Worm (Caenorhabditis elegans): ENCODE data around the gene grp-1.
A peak's percentile ranks its signal among the peaks of the same experiment; 100 is the strongest.

grp-1 gene

ce11 chrIII:8132496-8132895, 47.0 kb downstream of the grp-1 start:
- TF ChIP-seq nhr-2 (tag; optimal IDR thresholded peaks at IDR 0.05) (peak; percentile 78), unc-120 (tag; optimal IDR thresholded peaks at IDR 0.05; ENCODE audit: poor library complexity, severe bottlenecking) (no peak), tbx-8 (GFP tag; optimal IDR thresholded peaks at IDR 0.05) (no peak), cnd-1 (tag; optimal IDR thresholded peaks at IDR 0.05) (no peak), pha-4 (tag; optimal IDR thresholded peaks at IDR 0.05) (peak; percentile 37), ham-2 (GFP tag; optimal IDR thresholded peaks at IDR 0.05) (no peak), snpc-4 (tag; optimal IDR thresholded peaks at IDR 0.05) (no peak), elt-1 (tag; optimal IDR thresholded peaks at IDR 0.05; ENCODE audit: borderline replicate concordance, insufficient read depth) (no peak), ztf-11 (tag; optimal IDR thresholded peaks at IDR 0.05) (no peak), sptf-1 (tag; optimal IDR thresholded peaks at IDR 0.05) (no peak), unc-62 (GFP tag; optimal IDR thresholded peaks at IDR 0.05) (no peak), flh-1 (GFP tag; optimal IDR thresholded peaks at IDR 0.05) (no peak), elt-3 (tag; optimal IDR thresholded peaks at IDR 0.05) (no peak), mep-1 (tag; optimal IDR thresholded peaks at IDR 0.05) (no peak)

DNA sequence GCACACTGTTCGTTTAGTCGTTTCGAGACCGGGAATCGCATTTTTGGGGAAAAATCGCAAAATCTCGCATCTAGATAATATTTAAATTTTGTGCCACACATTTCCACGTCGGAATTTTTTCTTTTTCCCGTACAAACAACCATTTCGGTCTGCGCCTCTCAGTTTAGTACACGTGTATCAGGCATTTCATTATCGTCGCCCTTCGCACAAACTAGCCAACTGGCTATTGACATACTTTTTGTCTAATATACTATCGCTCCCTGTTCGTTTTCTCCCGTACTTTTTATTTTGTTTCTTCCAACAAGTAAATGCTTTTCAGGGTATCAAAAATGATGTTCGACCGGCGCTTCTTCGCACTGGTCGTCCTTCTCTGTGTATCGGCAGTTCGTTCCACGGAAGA, 47.8 kb downstream of the grp-1 start, which contains the start of gene C14B9.2:
C14B9.2 (plus strand) TSS at position 320 of the 400 bp plus-strand sequence.
- TF ChIP-seq lin-13 (tag; optimal IDR thresholded peaks at IDR 0.05) (no peak), lin-32 (GFP tag; optimal IDR thresholded peaks at IDR 0.05) (no peak), nhr-28 (tag; optimal IDR thresholded peaks at IDR 0.05) (no peak), nhr-76 (tag; optimal IDR thresholded peaks at IDR 0.05) (no peak), ztf-11 (tag; optimal IDR thresholded peaks at IDR 0.05) (no peak), sem-2 (GFP tag; optimal IDR thresholded peaks at IDR 0.05) (no peak), lsy-2 (tag; optimal IDR thresholded peaks at IDR 0.05) (no peak), M03D4.4 (tag; optimal IDR thresholded peaks at IDR 0.05) (no peak), ceh-83 (GFP tag; optimal IDR thresholded peaks at IDR 0.05) (no peak), hlh-1 (tag; optimal IDR thresholded peaks at IDR 0.05) (no peak), ceh-43 (GFP tag; optimal IDR thresholded peaks at IDR 0.05) (no peak), drap-1 (GFP tag; optimal IDR thresholded peaks at IDR 0.05) (no peak), ham-2 (GFP tag; optimal IDR thresholded peaks at IDR 0.05) (no peak)

DNA sequence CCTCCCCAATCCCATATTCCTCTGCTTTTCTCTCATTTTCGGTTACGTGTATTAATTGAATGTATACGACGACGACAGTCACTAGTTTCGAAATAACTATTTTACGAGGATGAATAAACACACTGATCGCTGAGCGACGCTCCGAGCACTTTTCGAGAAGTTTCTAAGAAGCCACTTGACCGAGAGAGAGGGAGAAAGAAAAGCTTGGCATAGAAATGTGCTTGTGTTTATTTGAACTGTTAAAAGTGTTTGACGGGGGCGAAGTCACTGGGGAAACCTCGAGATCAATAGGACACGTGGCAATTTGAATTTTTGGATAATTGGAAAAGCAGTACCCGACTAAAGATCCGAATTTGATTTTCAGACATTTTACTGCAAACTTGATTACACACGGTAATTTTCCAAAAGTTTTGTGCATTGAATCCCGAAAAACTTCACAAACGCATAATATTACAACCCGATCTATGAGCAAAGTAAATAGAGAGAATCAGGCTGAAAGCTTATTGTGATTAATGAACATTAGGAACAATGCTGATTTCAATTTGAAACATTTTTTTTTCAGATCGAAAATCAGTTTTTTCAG, 51.1 kb downstream of the grp-1 start:
- TF ChIP-seq pha-4 (tag; optimal IDR thresholded peaks at IDR 0.05): peak; percentile 68
- no peak for TF ChIP-seq mls-2 (tag; optimal IDR thresholded peaks at IDR 0.05)

DNA sequence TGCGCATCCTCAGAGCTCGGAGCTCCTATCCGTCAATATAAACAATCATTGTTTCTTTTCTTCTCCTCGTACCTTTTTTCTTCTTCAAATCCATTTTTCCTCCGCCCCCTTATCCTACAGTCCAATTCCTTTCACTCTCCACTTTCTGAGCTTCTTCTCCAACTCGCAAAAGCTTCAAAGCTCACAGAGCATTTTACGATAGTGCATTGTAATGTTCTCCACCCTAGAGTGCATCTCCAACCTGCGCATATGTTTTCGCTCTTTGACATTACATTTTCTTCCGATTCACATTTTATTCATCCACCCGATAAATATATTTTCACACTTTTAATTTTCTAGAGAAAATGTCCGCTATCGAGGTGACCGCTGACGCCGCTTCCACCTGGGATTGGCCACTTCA, 52.3 kb downstream of the grp-1 start, which contains the start of gene hsp-12.2:
hsp-12.2 (plus strand) TSS at position 301 of the 400 bp plus-strand sequence.
- no peak for TF ChIP-seq drap-1 (GFP tag; optimal IDR thresholded peaks at IDR 0.05)
- TF ChIP-seq nhr-237 (tag; optimal IDR thresholded peaks at IDR 0.05): peak; percentile 23
- no peak for TF ChIP-seq zip-8 (tag; optimal IDR thresholded peaks at IDR 0.05)
- TF ChIP-seq cnd-1 (tag; optimal IDR thresholded peaks at IDR 0.05): no peak
- no peak for TF ChIP-seq blmp-1 (tag; optimal IDR thresholded peaks at IDR 0.05)
- no peak for TF ChIP-seq pha-4 (tag; optimal IDR thresholded peaks at IDR 0.05)
- TF ChIP-seq bed-3 (GFP tag; optimal IDR thresholded peaks at IDR 0.05): no peak
- peak; percentile 64 for TF ChIP-seq hlh-1 (tag; optimal IDR thresholded peaks at IDR 0.05)
- no peak for TF ChIP-seq unc-62 (GFP tag; optimal IDR thresholded peaks at IDR 0.05)
- no peak for TF ChIP-seq lin-32 (GFP tag; optimal IDR thresholded peaks at IDR 0.05)
